Fruit fly (Drosophila melanogaster): Measurements from ENCODE around the gene gskt.

The gskt gene

DNA sequence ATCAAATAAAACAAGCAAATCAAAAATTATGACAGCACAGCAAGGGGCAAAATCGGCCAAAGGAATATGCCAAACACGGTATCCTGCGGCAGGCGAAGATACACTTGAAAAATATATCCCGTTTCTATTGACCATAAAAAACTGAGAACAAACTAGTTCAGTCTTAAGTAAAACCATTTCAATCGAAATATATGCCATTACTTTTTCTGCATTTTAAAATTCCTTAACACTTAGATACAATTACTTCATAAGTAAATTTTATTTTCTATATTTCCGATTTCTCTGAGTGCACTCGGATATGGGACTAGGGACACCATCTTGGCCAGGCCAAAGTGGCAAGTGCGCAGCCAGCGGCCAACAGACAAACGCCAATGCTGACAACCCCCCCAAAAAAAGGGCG is 8.6 kb upstream of the gskt start (continued):
- TF ChIP-seq psq (GFP tag; optimal IDR thresholded peaks at IDR 0.05) (no peak), HmgZ (tag; optimal IDR thresholded peaks at IDR 0.05) (no peak), dimm (GFP tag; IDR thresholded peaks at IDR 0.05) (no peak), nerfin-2 (GFP tag; IDR thresholded peaks at IDR 0.05; ENCODE audit: partially characterized antibody) (no peak), CG6254 (GFP tag; optimal IDR thresholded peaks at IDR 0.05) (no peak), CG13424 (tag; optimal IDR thresholded peaks at IDR 0.05) (peak; percentile 26), ab (GFP tag; optimal IDR thresholded peaks at IDR 0.05) (no peak), CG12219 (GFP tag; optimal IDR thresholded peaks at IDR 0.05) (no peak), CG16815 (GFP tag; optimal IDR thresholded peaks at IDR 0.05) (no peak), maf-S (GFP tag; optimal IDR thresholded peaks at IDR 0.05) (no peak), CG2875 (GFP tag; optimal IDR thresholded peaks at IDR 0.05) (no peak), zfh1 (GFP tag; IDR thresholded peaks at IDR 0.05) (no peak), CG3995 (GFP tag; optimal IDR thresholded peaks at IDR 0.05) (no peak), C15 (GFP tag; IDR thresholded peaks at IDR 0.05) (no peak), CG7786 (GFP tag; optimal IDR thresholded peaks at IDR 0.05) (no peak), CG31224 (GFP tag; IDR thresholded peaks at IDR 0.05) (no peak), odd (GFP tag; optimal IDR thresholded peaks at IDR 0.05) (no peak), rib (GFP tag; IDR thresholded peaks at IDR 0.05) (no peak), onecut (GFP tag; IDR thresholded peaks at IDR 0.05) (no peak), BtbVII (GFP tag; optimal IDR thresholded peaks at IDR 0.05) (no peak), z (GFP tag; IDR thresholded peaks at IDR 0.05) (no peak), CG2202 (tag; optimal IDR thresholded peaks at IDR 0.05) (no peak), sug (tag; optimal IDR thresholded peaks at IDR 0.05) (no peak), Spps (tag; optimal IDR thresholded peaks at IDR 0.05) (no peak), CG6813 (GFP tag; optimal IDR thresholded peaks at IDR 0.05) (no peak), sr (GFP tag; IDR thresholded peaks at IDR 0.05) (no peak), Atf-2 (GFP tag; optimal IDR thresholded peaks at IDR 0.05) (no peak), CG2129 (GFP tag; IDR thresholded peaks at IDR 0.05; ENCODE audit: partially characterized antibody) (no peak), CG18764 (GFP tag; optimal IDR thresholded peaks at IDR 0.05) (no peak), H2.0 (GFP tag; IDR thresholded peaks at IDR 0.05) (no peak), CG8924 (tag; optimal IDR thresholded peaks at IDR 0.05) (no peak), fd64A (GFP tag; optimal IDR thresholded peaks at IDR 0.05) (no peak), CG4730 (GFP tag; IDR thresholded peaks at IDR 0.05) (no peak), CG8388 (GFP tag; optimal IDR thresholded peaks at IDR 0.05) (no peak), knrl (GFP tag; IDR thresholded peaks at IDR 0.05; ENCODE audit: partially characterized antibody) (no peak), CG13624 (GFP tag; optimal IDR thresholded peaks at IDR 0.05) (no peak), CG6654 (GFP tag; optimal IDR thresholded peaks at IDR 0.05) (no peak), ems (GFP tag; optimal IDR thresholded peaks at IDR 0.05) (no peak), Hr78 (GFP tag; optimal IDR thresholded peaks at IDR 0.05) (no peak), CG11560 (tag; IDR thresholded peaks at IDR 0.05) (no peak), kni (GFP tag; optimal IDR thresholded peaks at IDR 0.05) (no peak), dysf (GFP tag; IDR thresholded peaks at IDR 0.05) (peak; percentile 41; the same call in 1 of the 3 replicates), CG34224 (GFP tag; IDR thresholded peaks at IDR 0.05; ENCODE audit: partially characterized antibody) (no peak), CG2678 (tag; optimal IDR thresholded peaks at IDR 0.05) (peak; percentile 51), CG12942 (GFP tag; optimal IDR thresholded peaks at IDR 0.05) (no peak), CG9437 (GFP tag; optimal IDR thresholded peaks at IDR 0.05) (no peak), pros (GFP tag; optimal IDR thresholded peaks at IDR 0.05) (no peak), chinmo (GFP tag; IDR thresholded peaks at IDR 0.05; ENCODE audit: partially characterized antibody) (no peak), sna (GFP tag; IDR thresholded peaks at IDR 0.05; ENCODE audit: partially characterized antibody) (no peak), CG30403 (GFP tag; optimal IDR thresholded peaks at IDR 0.05) (peak; percentile 24), dpn (GFP tag; optimal IDR thresholded peaks at IDR 0.05) (no peak)
